Worm (Caenorhabditis elegans): ENCODE measurements around the gene Y38E10A.22.

ce11 chrII:12634749-12635318, 42.8 kb downstream of the Y38E10A.22 start, which contains the start of gene Y38E10A.17:
- TF ChIP-seq nfyb-1 (GFP tag; IDR thresholded peaks at IDR 0.05) (no peak), nfya-2 (GFP tag; IDR thresholded peaks at IDR 0.05) (no peak), egl-44 (GFP tag; IDR thresholded peaks at IDR 0.05) (no peak)

Measured in whole organism, young adult.